Worm (Caenorhabditis elegans) whole organism, young adult: ENCODE data around the gene cdf-2.

Experiments used
- F22D6.2 ChIP-seq: sonication (generic microtip); optimal IDR thresholded peaks from 2 replicates; lab custom pipeline; 2016; ENCODE audit warnings: mild to moderate bottlenecking, missing genetic modification characterization, missing compliant biosample characterization
- F57A8.1 ChIP-seq: fragments of 200-800 bp; sonication (Bioruptor generic); optimal IDR thresholded peaks from 2 replicates; lab custom pipeline; 2018; ENCODE audit warnings: mild to moderate bottlenecking, missing genetic modification characterization, moderate library complexity, missing compliant biosample characterization
- Y67H2A.10 ChIP-seq: fragments of 200-800 bp; sonication (Bioruptor generic); conservative IDR thresholded peaks from 2 replicates; pipeline ENCODE4 v1.3.6; 2022; ENCODE audit warnings: missing genetic modification reagents, missing genetic modification characterization, missing compliant biosample characterization
- Y95B8A.8 ChIP-seq: fragments of 200-800 bp; sonication (Bioruptor generic); IDR thresholded peaks from 2 replicates; pipeline ENCODE4 v1.3.6; 2022; ENCODE audit warnings: missing genetic modification reagents, missing genetic modification characterization, missing compliant biosample characterization
- ama-1 ChIP-seq, 3 experiments: fragments of 150-350 bp in 1 of 3; sonication (generic microtip) in 2 of 3; optimal IDR thresholded peaks; 2 replicates each; lab custom pipeline; 2014 to 2018; ENCODE audit warnings: missing biosample characterization in 2 of 3, missing genetic modification characterization in 2 of 3, missing genetic modification reagents in 2 of 3
- attf-6 ChIP-seq: fragments of 200-800 bp; sonication (Bioruptor generic); IDR thresholded peaks from 2 replicates; pipeline ENCODE4 v1.3.6; 2022; ENCODE audit warnings: missing genetic modification reagents, missing genetic modification characterization, missing compliant biosample characterization
- ceh-27 ChIP-seq: fragments of 200-800 bp; sonication (Bioruptor generic); optimal IDR thresholded peaks from 2 replicates; lab custom pipeline; 2018; ENCODE audit warnings: mild to moderate bottlenecking, missing genetic modification characterization, moderate library complexity, missing compliant biosample characterization
- hlh-12 ChIP-seq: sonication (generic microtip); optimal IDR thresholded peaks from 2 replicates; lab custom pipeline; 2016; ENCODE audit warnings: missing genetic modification characterization, missing compliant biosample characterization
- hrde-1 ChIP-seq: sonication (generic microtip); optimal IDR thresholded peaks from 2 replicates; lab custom pipeline; 2016; ENCODE audit warnings: missing genetic modification characterization, mild to moderate bottlenecking, missing compliant biosample characterization, moderate library complexity, missing genotype, missing genetic modification reagents, borderline replicate concordance
- lin-35 ChIP-seq, 3 experiments: fragments of 150-350 bp in 2 of 3; sonication (generic microtip) in 1 of 3; optimal IDR thresholded peaks; 2 replicates each; lab custom pipeline; 2014 to 2018; ENCODE audit warnings: missing biosample characterization in 3 of 3, missing genetic modification characterization in 3 of 3, missing genetic modification reagents in 3 of 3
- madf-10 ChIP-seq: sonication (generic microtip); optimal IDR thresholded peaks from 2 replicates; lab custom pipeline; 2016; ENCODE audit warnings: mild to moderate bottlenecking, missing genetic modification characterization, missing compliant biosample characterization
- snpc-4 ChIP-seq, 5 experiments: fragments of 150-350 bp in 1 of 5; sonication (generic microtip) in 4 of 5; optimal IDR thresholded peaks; 2 replicates each; lab custom pipeline; 2014 to 2018; ENCODE audit warnings: missing genetic modification characterization in 5 of 5, missing biosample characterization in 3 of 5, antibody characterized with exemption in 2 of 5, mild to moderate bottlenecking in 2 of 5, missing compliant biosample characterization in 2 of 5, missing genotype in 2 of 5, moderate library complexity in 2 of 5, missing genetic modification reagents in 1 of 5
- unc-62 ChIP-seq: fragments of 150-350 bp; optimal IDR thresholded peaks from 2 replicates; lab custom pipeline; 2014; ENCODE audit warnings: missing biosample characterization, missing genetic modification reagents, missing genetic modification characterization

DNA sequence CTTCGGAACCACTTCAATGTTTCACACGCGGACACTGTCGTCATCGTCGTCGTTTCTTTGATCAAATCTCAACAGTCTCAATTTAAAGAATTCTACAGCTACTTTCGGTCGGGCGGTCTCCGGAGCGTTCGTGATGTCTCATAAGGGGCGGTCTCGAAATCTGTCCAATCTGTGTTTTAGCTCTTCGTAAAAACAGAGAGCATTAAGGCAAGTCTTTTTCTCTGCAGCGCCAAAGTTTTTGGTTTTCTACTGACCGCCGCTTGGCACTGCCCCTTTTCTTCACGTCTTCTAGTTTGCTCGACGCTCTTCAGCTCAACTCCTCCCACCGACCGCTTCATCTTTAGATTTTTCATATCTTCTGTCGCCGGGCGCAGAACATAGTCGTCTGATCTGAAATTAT lies 25.8 kb upstream of the cdf-2 start, which contains the start of gene lips-1:
- TF ChIP-seq snpc-4 (GFP tag; optimal IDR thresholded peaks at IDR 0.05; lab: Kevin White, UChicago) (no peak), snpc-4 (tag; optimal IDR thresholded peaks at IDR 0.05; lab: Kevin White, UChicago) (no peak), hlh-12 (tag; lab: Kevin White, UChicago) (no peak), ceh-27 (GFP tag; lab: Kevin White, UChicago) (no peak), F22D6.2 (tag; lab: Kevin White, UChicago) (no peak), hrde-1 (tag; lab: Kevin White, UChicago) (no peak), ama-1 (optimal IDR thresholded peaks at IDR 0.05; lab: Kevin White, UChicago) (no peak), ama-1 (GFP tag; optimal IDR thresholded peaks at IDR 0.05; lab: Kevin White, UChicago) (no peak), Y95B8A.8 (no peak), madf-10 (tag; lab: Kevin White, UChicago) (no peak), lin-35 (GFP tag; optimal IDR thresholded peaks at IDR 0.05; lab: Kevin White, UChicago) (no peak), F57A8.1 (no peak), unc-62 (GFP tag; lab: Kevin White, UChicago) (no peak), Y67H2A.10 (no peak), attf-6 (no peak)
